Worm (Caenorhabditis elegans): ENCODE data around the gene sox-2.

- no peak for TF ChIP-seq Y53G8AR.9 (GFP tag; conservative IDR thresholded peaks at IDR 0.05)
- TF ChIP-seq zim-3 (tag; optimal IDR thresholded peaks at IDR 0.05): no peak
- TF ChIP-seq dpl-1 (GFP tag; optimal IDR thresholded peaks at IDR 0.05): no peak
- no peak for TF ChIP-seq him-1 (tag; optimal IDR thresholded peaks at IDR 0.05)
- TF ChIP-seq ama-1 (optimal IDR thresholded peaks at IDR 0.05): no peak
- no peak for TF ChIP-seq ama-1 (GFP tag; optimal IDR thresholded peaks at IDR 0.05)
- no peak for TF ChIP-seq snpc-4 (GFP tag; optimal IDR thresholded peaks at IDR 0.05)
- TF ChIP-seq snpc-4 (tag; optimal IDR thresholded peaks at IDR 0.05): no peak
- no peak for TF ChIP-seq pha-4 (tag; optimal IDR thresholded peaks at IDR 0.05)
- TF ChIP-seq F49E8.2 (tag; optimal IDR thresholded peaks at IDR 0.05; ENCODE audit: insufficient read depth): no peak
- no peak for TF ChIP-seq F33H1.4 (GFP tag; IDR thresholded peaks at IDR 0.05)
- TF ChIP-seq die-1 (tag; optimal IDR thresholded peaks at IDR 0.05): no peak
- no peak for TF ChIP-seq lag-1 (GFP tag; IDR thresholded peaks at IDR 0.05)
- no peak for TF ChIP-seq ztf-3 (GFP tag; optimal IDR thresholded peaks at IDR 0.05)
- no peak for TF ChIP-seq F37B4.10 (GFP tag; IDR thresholded peaks at IDR 0.05)
These were observed 32.0 kb upstream of the sox-2 start, which contains the start of gene try-14 for ce11 chrX:7495491-7495890.
